Worm (Caenorhabditis elegans) whole organism, early embryonic: ENCODE data around the gene tftc-1.

Experiments
- B0310.2 ChIP-seq: sonication (generic microtip); optimal IDR thresholded peaks from 2 replicates; lab custom pipeline; 2016; ENCODE audit warnings: mild to moderate bottlenecking, missing genetic modification characterization, missing compliant biosample characterization
- aly-1 ChIP-seq: sonication (generic microtip); optimal IDR thresholded peaks from 2 replicates; lab custom pipeline; 2016; ENCODE audit warnings: missing genetic modification characterization, missing compliant biosample characterization
- ama-1 ChIP-seq: fragments of 150-350 bp; optimal IDR thresholded peaks from 2 replicates; lab custom pipeline; 2014
- ceh-36 ChIP-seq: sonication (generic microtip); optimal IDR thresholded peaks from 2 replicates; lab custom pipeline; 2016; ENCODE audit warnings: missing genetic modification characterization, inconsistent platforms, missing compliant biosample characterization
- ets-7 ChIP-seq: sonication (generic microtip); optimal IDR thresholded peaks from 2 replicates; lab custom pipeline; 2016; ENCODE audit warnings: missing genotype, missing genetic modification characterization, missing compliant biosample characterization
- hmbx-1 ChIP-seq: sonication (generic microtip); optimal IDR thresholded peaks from 2 replicates; lab custom pipeline; 2016; ENCODE audit warnings: mild to moderate bottlenecking, missing genetic modification characterization, missing compliant biosample characterization
- hmg-4 ChIP-seq: fragments of 200-800 bp; sonication (Bioruptor generic); optimal IDR thresholded peaks from 2 replicates; lab custom pipeline; 2018; ENCODE audit warnings: mild to moderate bottlenecking, missing genetic modification characterization, missing compliant biosample characterization
- hnd-1 ChIP-seq: sonication (generic microtip); optimal IDR thresholded peaks from 2 replicates; lab custom pipeline; 2016; ENCODE audit warnings: missing genetic modification characterization, missing compliant biosample characterization
- scrt-1 ChIP-seq: fragments of 200-800 bp; sonication (Bioruptor generic); IDR thresholded peaks from 2 replicates; pipeline ENCODE4 v1.3.6; 2022; ENCODE audit warnings: missing genetic modification characterization, missing compliant biosample characterization

- TF ChIP-seq ama-1 (lab: Kevin White, UChicago) (no peak), hmg-4 (no peak), aly-1 (tag; lab: Kevin White, UChicago) (no peak), scrt-1 (GFP tag; lab: Robert Waterston, UW) (no peak), ets-7 (tag; lab: Kevin White, UChicago) (no peak), hmbx-1 (no peak), hnd-1 (tag; lab: Kevin White, UChicago) (no peak), B0310.2 (no peak), ceh-36 (tag; lab: Kevin White, UChicago) (no peak)
Measured at ce11 chrIV:2306447-2306846, 42.6 kb upstream of the tftc-1 start, which contains the start of gene mksr-2.
